Worm (Caenorhabditis elegans): ENCODE measurements around the gene fbxb-84.

DNA sequence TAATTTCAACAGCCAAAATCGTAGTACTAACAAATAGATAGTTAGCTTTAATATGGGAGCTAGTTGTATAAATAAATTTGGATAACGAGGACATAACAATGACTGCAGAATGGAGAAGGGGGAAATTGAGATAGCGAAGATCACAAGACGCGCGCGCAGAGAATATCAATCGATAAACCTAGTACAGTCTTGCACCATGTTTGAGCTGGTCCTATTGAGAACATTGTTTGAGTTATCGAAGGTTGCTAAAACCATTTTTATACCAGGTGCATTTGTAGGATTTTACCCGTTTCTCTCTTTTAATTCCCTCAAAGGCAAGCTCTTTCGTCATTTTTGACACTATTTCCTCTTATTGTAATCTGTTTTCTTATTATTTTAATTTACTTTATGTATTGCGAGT lies 25.3 kb upstream of the fbxb-84 start, which contains the start of the genes F40G9.9 and F40G9.12:
- no peak for TF ChIP-seq elt-3 (tag; optimal IDR thresholded peaks at IDR 0.05)
- TF ChIP-seq flh-1 (GFP tag; optimal IDR thresholded peaks at IDR 0.05) = no peak
- no peak for TF ChIP-seq nhr-12 (tag; optimal IDR thresholded peaks at IDR 0.05)
- TF ChIP-seq ces-1 (GFP tag; optimal IDR thresholded peaks at IDR 0.05) = no peak
- no peak for TF ChIP-seq ztf-11 (tag; optimal IDR thresholded peaks at IDR 0.05)
- TF ChIP-seq lsy-2 (tag; optimal IDR thresholded peaks at IDR 0.05) = no peak
- TF ChIP-seq nhr-237 (tag; optimal IDR thresholded peaks at IDR 0.05) = no peak
- no peak for TF ChIP-seq unc-39 (tag; optimal IDR thresholded peaks at IDR 0.05)
